Fruit fly (Drosophila melanogaster) whole organism, embryonic: Measurements from ENCODE around the gene Invadolysin.

Experiments
- Ada2b ChIP-seq: fragments of 200-800 bp; sonication (Bioruptor generic); IDR thresholded peaks from 2 replicates; pipeline ENCODE4 v1.3.6; 2022; ENCODE audit warnings: missing biosample characterization, missing genetic modification characterization
- Adf1 ChIP-seq: fragments of 200-800 bp; sonication (Bioruptor generic); IDR thresholded peaks from 2 replicates; pipeline ENCODE4 v1.3.6; 2022; ENCODE audit warnings: missing biosample characterization, missing genetic modification characterization
- BEAF-32 ChIP-seq: fragments of 200-800 bp; sonication (Bioruptor generic); optimal IDR thresholded peaks from 3 replicates; lab custom pipeline; 2017; ENCODE audit warnings: missing biosample characterization, missing genetic modification characterization, mild to moderate bottlenecking, moderate library complexity, missing genetic modification reagents
- Bgb ChIP-seq: fragments of 200-800 bp; sonication (Bioruptor generic); IDR thresholded peaks from 2 replicates; pipeline ENCODE4 v1.3.6; 2022; ENCODE audit warnings: missing biosample characterization, missing genetic modification characterization; ENCODE audit not compliant: partially characterized antibody
- CG10959 ChIP-seq: fragments of 200-800 bp; sonication (Bioruptor generic); IDR thresholded peaks from 2 replicates; pipeline ENCODE4 v1.3.6; 2022; ENCODE audit warnings: missing biosample characterization, missing genetic modification characterization
- CG11696 ChIP-seq: fragments of 200-800 bp; sonication (Bioruptor generic); IDR thresholded peaks from 2 replicates; pipeline ENCODE4 v1.3.6; 2022; ENCODE audit warnings: missing biosample characterization, missing genetic modification characterization
- CG13424 ChIP-seq: fragments of 200-800 bp; sonication (Bioruptor generic); optimal IDR thresholded peaks from 2 replicates; lab custom pipeline; 2019; ENCODE audit warnings: missing biosample characterization, mild to moderate bottlenecking, missing genetic modification characterization, moderate library complexity
- CG14965 ChIP-seq: fragments of 200-800 bp; sonication (Bioruptor generic); optimal IDR thresholded peaks from 2 replicates; lab custom pipeline; 2016; ENCODE audit warnings: missing biosample characterization, missing genetic modification characterization, borderline replicate concordance
- CG15696 ChIP-seq: fragments of 200-800 bp; sonication (Bioruptor generic); optimal IDR thresholded peaks from 2 replicates; lab custom pipeline; 2019; ENCODE audit warnings: missing biosample characterization, mild to moderate bottlenecking, missing genetic modification characterization, moderate library complexity
- CG16815 ChIP-seq: fragments of 200-800 bp; sonication (Bioruptor generic); optimal IDR thresholded peaks from 3 replicates; lab custom pipeline; 2017; ENCODE audit warnings: missing biosample characterization, mild to moderate bottlenecking, missing genetic modification characterization
- CG16863 ChIP-seq: fragments of 200-800 bp; sonication (Bioruptor generic); optimal IDR thresholded peaks from 3 replicates; lab custom pipeline; 2016; ENCODE audit warnings: missing biosample characterization, missing genetic modification characterization
- CG3847 ChIP-seq: fragments of 200-800 bp; sonication (Bioruptor generic); IDR thresholded peaks from 2 replicates; pipeline ENCODE4 v1.3.6; 2022; ENCODE audit warnings: missing biosample characterization, missing genetic modification characterization
- CG42726 ChIP-seq: fragments of 200-800 bp; sonication (Bioruptor generic); IDR thresholded peaks from 2 replicates; pipeline ENCODE4 v1.3.6; 2022; ENCODE audit warnings: missing biosample characterization, missing genetic modification characterization; ENCODE audit not compliant: partially characterized antibody
- CG43689 ChIP-seq: fragments of 200-800 bp; sonication (Bioruptor generic); IDR thresholded peaks from 2 replicates; pipeline ENCODE4 v1.3.6; 2022; ENCODE audit warnings: missing biosample characterization, missing genetic modification characterization
- CG4854 ChIP-seq: fragments of 200-800 bp; sonication (Bioruptor generic); optimal IDR thresholded peaks from 2 replicates; lab custom pipeline; 2016; ENCODE audit warnings: missing biosample characterization, missing genetic modification characterization, inconsistent platforms
- CG7271 ChIP-seq: fragments of 200-800 bp; sonication (Bioruptor generic); optimal IDR thresholded peaks from 2 replicates; lab custom pipeline; 2018; ENCODE audit warnings: missing biosample characterization, mild to moderate bottlenecking, missing genetic modification characterization, moderate library complexity
- CG7839 ChIP-seq: fragments of 200-800 bp; sonication (Bioruptor generic); optimal IDR thresholded peaks from 3 replicates; lab custom pipeline; 2018; ENCODE audit warnings: missing biosample characterization, mild to moderate bottlenecking, missing genetic modification characterization, moderate library complexity
- CG8359 ChIP-seq: fragments of 200-800 bp; sonication (Bioruptor generic); optimal IDR thresholded peaks from 2 replicates; lab custom pipeline; 2017; ENCODE audit warnings: missing biosample characterization, mild to moderate bottlenecking, missing genetic modification characterization, borderline replicate concordance
- D19A ChIP-seq: fragments of 200-800 bp; optimal IDR thresholded peaks from 3 replicates; lab custom pipeline; 2019; ENCODE audit warnings: missing biosample characterization, mild to moderate bottlenecking, missing genetic modification characterization, moderate library complexity
- Dip2 ChIP-seq: fragments of 200-800 bp; sonication (Bioruptor generic); IDR thresholded peaks from 2 replicates; pipeline ENCODE4 v1.3.6; 2022; ENCODE audit warnings: missing biosample characterization, missing genetic modification characterization
- Dip3 ChIP-seq: fragments of 200-800 bp; sonication (Bioruptor generic); optimal IDR thresholded peaks from 3 replicates; lab custom pipeline; 2016; ENCODE audit warnings: missing biosample characterization, missing genetic modification characterization
- Dll ChIP-seq: fragments of 200-800 bp; sonication (Bioruptor generic); IDR thresholded peaks from 4 replicates; pipeline ENCODE4 v1.3.6; 2022; ENCODE audit warnings: missing biosample characterization, missing genetic modification characterization; ENCODE audit not compliant: partially characterized antibody
- E2f1 ChIP-seq: fragments of 200-800 bp; sonication (Bioruptor generic); IDR thresholded peaks from 2 replicates; pipeline ENCODE4 v1.3.6; 2022; ENCODE audit warnings: missing biosample characterization, missing genetic modification characterization
- HLH3B ChIP-seq: fragments of 200-800 bp; sonication (Bioruptor generic); IDR thresholded peaks from 2 replicates; pipeline ENCODE4 v1.3.6; 2022; ENCODE audit warnings: missing biosample characterization, missing genetic modification characterization
- Max ChIP-seq: fragments of 200-800 bp; sonication (Bioruptor generic); optimal IDR thresholded peaks from 2 replicates; lab custom pipeline; 2016; ENCODE audit warnings: missing biosample characterization, mild to moderate bottlenecking, missing genetic modification characterization
- Mes4 ChIP-seq: fragments of 200-800 bp; sonication (Bioruptor generic); optimal IDR thresholded peaks from 2 replicates; lab custom pipeline; 2016; ENCODE audit warnings: missing biosample characterization, missing genetic modification characterization
- Poxn ChIP-seq: fragments of 200-800 bp; sonication (Bioruptor generic); IDR thresholded peaks from 2 replicates; pipeline ENCODE4 v1.3.6; 2022; ENCODE audit warnings: missing biosample characterization, missing genetic modification characterization
- Ravus ChIP-seq: fragments of 200-800 bp; sonication (Bioruptor generic); IDR thresholded peaks from 2 replicates; pipeline ENCODE4 v1.3.6; 2022; ENCODE audit warnings: missing biosample characterization, missing genetic modification characterization
- Xrp1 ChIP-seq: fragments of 200-800 bp; sonication (Bioruptor generic); IDR thresholded peaks from 2 replicates; pipeline ENCODE4 v1.3.6; 2022; ENCODE audit warnings: missing biosample characterization, missing genetic modification characterization
- YL-1 ChIP-seq: fragments of 200-800 bp; sonication (Bioruptor generic); optimal IDR thresholded peaks from 3 replicates; lab custom pipeline; 2017; ENCODE audit warnings: missing biosample characterization, mild to moderate bottlenecking, missing genetic modification characterization
- bigmax ChIP-seq: fragments of 200-800 bp; sonication (Bioruptor generic); optimal IDR thresholded peaks from 2 replicates; lab custom pipeline; 2018; ENCODE audit warnings: missing biosample characterization, mild to moderate bottlenecking, missing genetic modification characterization
- bsh ChIP-seq, 2 experiments: fragments of 200-800 bp; sonication (Bioruptor generic); optimal IDR thresholded peaks; 2 replicates each; lab custom pipeline; 2017 to 2018; ENCODE audit warnings: mild to moderate bottlenecking in 2 of 2, missing biosample characterization in 2 of 2, missing genetic modification characterization in 2 of 2, moderate library complexity in 1 of 2
- cas ChIP-seq: fragments of 200-800 bp; sonication (Bioruptor generic); IDR thresholded peaks from 2 replicates; pipeline ENCODE4 v1.3.6; 2022; ENCODE audit warnings: missing biosample characterization, missing genetic modification characterization
- caup ChIP-seq: fragments of 200-800 bp; sonication (Bioruptor generic); optimal IDR thresholded peaks from 3 replicates; lab custom pipeline; 2017; ENCODE audit warnings: missing biosample characterization, mild to moderate bottlenecking, missing genetic modification characterization, moderate library complexity; ENCODE audit not compliant: severe bottlenecking
- crc ChIP-seq: fragments of 200-800 bp; sonication (Bioruptor generic); optimal IDR thresholded peaks from 2 replicates; lab custom pipeline; 2016; ENCODE audit warnings: missing biosample characterization, missing genetic modification characterization
- dm ChIP-seq: fragments of 200-800 bp; sonication (Bioruptor generic); optimal IDR thresholded peaks from 3 replicates; lab custom pipeline; 2016; ENCODE audit warnings: missing biosample characterization, missing genetic modification characterization
- dmrt99B ChIP-seq: fragments of 200-800 bp; sonication (Bioruptor generic); optimal IDR thresholded peaks from 2 replicates; lab custom pipeline; 2018; ENCODE audit warnings: missing biosample characterization, mild to moderate bottlenecking, missing genetic modification characterization, moderate library complexity
- ems ChIP-seq: fragments of 200-800 bp; sonication (Bioruptor generic); optimal IDR thresholded peaks from 3 replicates; lab custom pipeline; 2016; ENCODE audit warnings: missing biosample characterization, missing genetic modification characterization
- fd96Cb ChIP-seq: fragments of 200-800 bp; sonication (Bioruptor generic); optimal IDR thresholded peaks from 2 replicates; lab custom pipeline; 2018; ENCODE audit warnings: missing biosample characterization, mild to moderate bottlenecking, missing genetic modification characterization, moderate library complexity
- grn ChIP-seq: fragments of 200-800 bp; sonication (Bioruptor generic); optimal IDR thresholded peaks from 3 replicates; lab custom pipeline; 2017; ENCODE audit warnings: missing biosample characterization, missing genetic modification characterization
- gro ChIP-seq: fragments of 200-800 bp; sonication (Bioruptor generic); optimal IDR thresholded peaks from 2 replicates; lab custom pipeline; 2016; ENCODE audit warnings: missing biosample characterization, missing genetic modification characterization
- hbn ChIP-seq: fragments of 200-800 bp; sonication (Bioruptor generic); IDR thresholded peaks from 2 replicates; pipeline ENCODE4 v1.3.6; 2022; ENCODE audit warnings: missing biosample characterization, missing genetic modification characterization; ENCODE audit not compliant: partially characterized antibody
- insv ChIP-seq, 2 experiments: fragments of 200-800 bp; sonication (Bioruptor generic); optimal IDR thresholded peaks; 3 replicates each; lab custom pipeline; 2016 to 2018; ENCODE audit warnings: missing biosample characterization in 2 of 2, missing genetic modification characterization in 2 of 2
- inv ChIP-seq: fragments of 200-800 bp; sonication (Bioruptor generic); IDR thresholded peaks from 2 replicates; pipeline ENCODE4 v1.3.6; 2022; ENCODE audit warnings: missing biosample characterization, missing genetic modification characterization; ENCODE audit not compliant: partially characterized antibody
- kah ChIP-seq: fragments of 200-800 bp; sonication (Bioruptor generic); optimal IDR thresholded peaks from 2 replicates; lab custom pipeline; 2018; ENCODE audit warnings: missing biosample characterization, mild to moderate bottlenecking, missing genetic modification characterization
- mirr ChIP-seq: fragments of 200-800 bp; sonication (Bioruptor generic); optimal IDR thresholded peaks from 3 replicates; lab custom pipeline; 2018; ENCODE audit warnings: missing biosample characterization, mild to moderate bottlenecking, missing genetic modification characterization
- ranshi ChIP-seq: fragments of 200-800 bp; sonication (Bioruptor generic); IDR thresholded peaks from 2 replicates; pipeline ENCODE4 v1.3.6; 2022; ENCODE audit warnings: missing biosample characterization, missing genetic modification characterization
- sens ChIP-seq: fragments of 200-800 bp; sonication (Bioruptor generic); peaks from one replicate; lab custom pipeline; 2016; ENCODE audit warnings: missing biosample characterization, missing genetic modification characterization
- trh ChIP-seq: fragments of 200-800 bp; sonication (Bioruptor generic); optimal IDR thresholded peaks from 2 replicates; lab custom pipeline; 2016; ENCODE audit warnings: missing biosample characterization, missing genetic modification characterization
- vnd ChIP-seq: fragments of 200-800 bp; sonication (Bioruptor generic); IDR thresholded peaks from 3 replicates; pipeline ENCODE4 v1.3.6; 2022; ENCODE audit warnings: missing biosample characterization, missing genetic modification characterization; ENCODE audit not compliant: partially characterized antibody
- z ChIP-seq: fragments of 200-800 bp; sonication (Bioruptor generic); IDR thresholded peaks from 3 replicates; pipeline ENCODE4 v1.3.6; 2022; ENCODE audit warnings: missing biosample characterization, missing genetic modification characterization

Invadolysin gene

dm6 chr3R:10189520-10189919, 45.1 kb downstream of the Invadolysin start, which contains the start of gene CG12814 (continued):
- TF ChIP-seq D19A (tag; lab: Kevin White, UChicago) (no peak), cas (GFP tag; lab: Robert Waterston, UW) (no peak), YL-1 (GFP tag; lab: Kevin White, UChicago) (no peak), CG14965 (no peak), CG15696 (tag; lab: Kevin White, UChicago) (no peak), trh (GFP tag; lab: Kevin White, UChicago) (no peak), dm (GFP tag; lab: Kevin White, UChicago) (no peak), CG7839 (no peak), CG4854 (GFP tag; lab: Kevin White, UChicago) (no peak), hbn (GFP tag; lab: Robert Waterston, UW) (no peak), ranshi (GFP tag; lab: Robert Waterston, UW) (no peak), Poxn (GFP tag; lab: Robert Waterston, UW) (no peak), dmrt99B (peak; percentile 7), BEAF-32 (GFP tag; lab: Kevin White, UChicago) (no peak), CG16863 (GFP tag; lab: Kevin White, UChicago) (no peak), insv (GFP tag; optimal IDR thresholded peaks at IDR 0.05; lab: Kevin White, UChicago) (no peak), caup (GFP tag; lab: Kevin White, UChicago) (no peak), CG13424 (no peak), Adf1 (GFP tag; lab: Robert Waterston, UW) (no peak), CG7271 (tag; lab: Kevin White, UChicago) (no peak), Bgb (GFP tag; lab: Robert Waterston, UW) (peak; percentile 18; the same call in 1 of the 2 replicates), mirr (GFP tag; lab: Kevin White, UChicago) (no peak), E2f1 (GFP tag; lab: Robert Waterston, UW) (no peak), CG10959 (GFP tag; lab: Robert Waterston, UW) (no peak), Max (GFP tag; lab: Kevin White, UChicago) (no peak), bsh (GFP tag; optimal IDR thresholded peaks at IDR 0.05; lab: Kevin White, UChicago) (peak in 1 of 2 experiments; percentile 72), z (GFP tag; lab: Robert Waterston, UW) (no peak), Xrp1 (GFP tag; lab: Robert Waterston, UW) (no peak), fd96Cb (tag; lab: Kevin White, UChicago) (no peak), grn (GFP tag; lab: Kevin White, UChicago) (no peak), ems (GFP tag; lab: Kevin White, UChicago) (no peak), CG3847 (GFP tag; lab: Robert Waterston, UW) (no peak), Mes4 (GFP tag; lab: Kevin White, UChicago) (no peak), kah (GFP tag; lab: Kevin White, UChicago) (no peak), bigmax (GFP tag; lab: Kevin White, UChicago) (no peak), CG16815 (GFP tag; lab: Kevin White, UChicago) (no peak), crc (GFP tag; lab: Kevin White, UChicago) (no peak), Ravus (GFP tag; lab: Robert Waterston, UW) (no peak), Dip3 (GFP tag; lab: Kevin White, UChicago) (no peak), Ada2b (GFP tag; lab: Robert Waterston, UW) (no peak), CG42726 (no peak), HLH3B (GFP tag; lab: Robert Waterston, UW) (no peak), sens (GFP tag; lab: Kevin White, UChicago) (peak; percentile 14), CG8359 (GFP tag; lab: Kevin White, UChicago) (no peak), CG11696 (GFP tag; lab: Robert Waterston, UW) (no peak), Dip2 (GFP tag; lab: Robert Waterston, UW) (no peak), vnd (GFP tag; lab: Robert Waterston, UW) (no peak), Dll (GFP tag; lab: Robert Waterston, UW) (no peak; the same call in 3 of the 4 replicates), inv (GFP tag; lab: Robert Waterston, UW) (no peak), CG43689 (GFP tag; lab: Robert Waterston, UW) (no peak), gro (no peak)
